Fruit fly (Drosophila melanogaster) S2 (cell line): Measurements from ENCODE around the gene CG3528.

Source experiments
- CG8478 ChIP-seq: fragments of >200 bp; optimal IDR thresholded peaks from 2 replicates; lab custom pipeline; 2018
- CTCF ChIP-seq, 2 experiments: fragments of >200 bp; optimal IDR thresholded peaks; 2 replicates each; lab custom pipeline; 2018

CG3528 gene

dm6 chr2L:2470585-2470984 lies 47.3 kb downstream of the CG3528 start:
- TF ChIP-seq CTCF (optimal IDR thresholded peaks at IDR 0.05; lab: Kevin White, UChicago) (no peak), CG8478 (lab: Kevin White, UChicago) (no peak)

- no peak for TF ChIP-seq CG8478 (lab: Kevin White, UChicago)
- no peak for TF ChIP-seq CTCF (optimal IDR thresholded peaks at IDR 0.05; lab: Kevin White, UChicago)
These were observed 50.0 kb downstream of the CG3528 start for dm6 chr2L:2467722-2468372.
